Fruit fly (Drosophila melanogaster) whole organism, wandering third instar larva: ENCODE data around the gene CG8851.

Experiments used
- N ChIP-seq: fragments of >200 bp; optimal IDR thresholded peaks from 2 replicates; lab custom pipeline; 2018; ENCODE audit warnings: missing biosample characterization, missing external identifiers, missing genetic modification characterization
- lola ChIP-seq: fragments of >200 bp; optimal IDR thresholded peaks from 2 replicates; lab custom pipeline; 2017; ENCODE audit warnings: missing biosample characterization, missing genetic modification characterization

DNA sequence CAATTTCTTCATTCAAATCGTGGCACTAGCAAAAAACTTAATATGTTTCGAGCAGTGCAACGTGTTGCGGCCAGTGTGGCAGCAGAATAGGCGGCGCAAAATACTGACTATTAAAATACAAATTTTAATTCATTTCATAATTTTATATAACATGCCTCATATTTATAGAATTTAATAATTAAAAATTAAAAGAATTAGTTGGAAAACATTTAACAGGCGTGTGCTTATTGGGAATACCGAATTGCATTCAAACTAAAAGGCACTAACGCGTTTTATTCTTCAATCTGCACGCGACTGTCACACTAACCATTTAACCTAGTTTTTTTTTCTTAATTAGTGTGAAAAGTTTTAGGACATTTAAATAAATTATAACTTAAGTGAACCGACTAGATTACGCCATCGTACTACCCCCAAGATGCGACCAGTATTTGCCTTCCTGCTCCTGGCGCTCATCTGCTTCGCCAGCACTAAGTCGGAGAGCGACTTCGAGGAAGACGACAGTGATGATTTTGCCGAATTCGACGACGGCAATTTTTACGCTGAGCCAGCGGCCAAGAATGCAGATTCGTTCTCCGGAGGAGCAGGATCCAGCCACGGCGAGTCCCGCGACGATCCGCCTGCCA, 4.8 kb upstream of the CG8851 start, which contains the start of the genes LeuRS and CG17593:
- TF ChIP-seq N (GFP tag; lab: Kevin White, UChicago) (no peak), lola (GFP tag; lab: Kevin White, UChicago) (no peak)
